Fruit fly (Drosophila melanogaster): Measurements from ENCODE around the gene MetRS-m.

DNA sequence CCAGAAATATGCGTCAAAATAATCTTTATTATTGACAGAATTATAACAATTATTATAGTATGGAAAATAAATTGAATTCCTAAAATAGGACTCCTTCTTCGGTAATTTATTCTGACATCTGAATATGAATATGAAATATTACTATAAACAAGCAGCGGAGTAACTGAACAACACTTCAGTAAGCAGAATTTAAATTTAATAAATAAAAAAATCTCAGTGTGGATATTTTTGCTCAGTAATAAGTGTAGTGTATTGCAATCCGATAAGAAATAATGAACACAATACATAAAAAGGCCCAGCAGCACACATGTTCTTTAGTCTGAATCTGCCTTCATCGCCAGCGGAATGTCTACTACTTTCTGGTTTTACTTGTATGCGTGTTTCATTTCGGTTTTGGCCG lies 4.0 kb downstream of the MetRS-m start, which contains the start of gene CG43179:
- TF ChIP-seq CG8478 (optimal IDR thresholded peaks at IDR 0.05) (no peak), CTCF (optimal IDR thresholded peaks at IDR 0.05) (no peak)
